Fruit fly (Drosophila melanogaster) whole organism, embryonic: ENCODE data around the gene Wwox.

Experiments
- CG12155 ChIP-seq: fragments of 200-800 bp; sonication (Bioruptor generic); optimal IDR thresholded peaks from 3 replicates; lab custom pipeline; 2016; ENCODE audit warnings: missing biosample characterization, missing genetic modification characterization
- CG12236 ChIP-seq: fragments of 200-800 bp; sonication (Bioruptor generic); optimal IDR thresholded peaks from 2 replicates; lab custom pipeline; 2016; ENCODE audit warnings: missing biosample characterization, missing genetic modification characterization
- CG1233 ChIP-seq: fragments of 200-800 bp; sonication (Bioruptor generic); optimal IDR thresholded peaks from 4 replicates; lab custom pipeline; 2018; ENCODE audit warnings: missing biosample characterization, mild to moderate bottlenecking, missing genetic modification characterization
- CG12391 ChIP-seq: fragments of 200-800 bp; sonication (Bioruptor generic); optimal IDR thresholded peaks from 3 replicates; lab custom pipeline; 2018; ENCODE audit warnings: missing biosample characterization, mild to moderate bottlenecking, missing genetic modification characterization, moderate library complexity
- CG12942 ChIP-seq: fragments of 200-800 bp; sonication (Bioruptor generic); optimal IDR thresholded peaks from 3 replicates; lab custom pipeline; 2016; ENCODE audit warnings: missing biosample characterization, missing genetic modification characterization
- CG13123 ChIP-seq: fragments of 200-800 bp; sonication (Bioruptor generic); optimal IDR thresholded peaks from 2 replicates; lab custom pipeline; 2016; ENCODE audit warnings: missing biosample characterization, missing genetic modification characterization
- CG13424 ChIP-seq: fragments of 200-800 bp; sonication (Bioruptor generic); optimal IDR thresholded peaks from 2 replicates; lab custom pipeline; 2019; ENCODE audit warnings: missing biosample characterization, mild to moderate bottlenecking, missing genetic modification characterization, moderate library complexity
- CG16779 ChIP-seq: fragments of 200-800 bp; sonication (Bioruptor generic); IDR thresholded peaks from 2 replicates; pipeline ENCODE4 v1.3.6; 2022; ENCODE audit warnings: missing biosample characterization, missing genetic modification characterization
- CG17359 ChIP-seq: fragments of 200-800 bp; sonication (Bioruptor generic); optimal IDR thresholded peaks from 3 replicates; lab custom pipeline; 2018; ENCODE audit warnings: missing biosample characterization, mild to moderate bottlenecking, missing genetic modification characterization, moderate library complexity
- CG17361 ChIP-seq: fragments of 200-800 bp; sonication (Bioruptor generic); IDR thresholded peaks from 3 replicates; pipeline ENCODE4 v1.3.6; 2022; ENCODE audit warnings: missing biosample characterization, missing genetic modification characterization
- CG17829 ChIP-seq: fragments of 200-800 bp; optimal IDR thresholded peaks from 2 replicates; lab custom pipeline; 2019; ENCODE audit warnings: missing biosample characterization, mild to moderate bottlenecking, missing genetic modification characterization, moderate library complexity
- CG17912 ChIP-seq: fragments of 200-800 bp; sonication (Bioruptor generic); optimal IDR thresholded peaks from 2 replicates; lab custom pipeline; 2018; ENCODE audit warnings: missing biosample characterization, mild to moderate bottlenecking, missing genetic modification characterization
- CG2129 ChIP-seq: fragments of 200-800 bp; sonication (Bioruptor generic); IDR thresholded peaks from 2 replicates; pipeline ENCODE4 v1.3.6; 2022; ENCODE audit warnings: missing biosample characterization, missing genetic modification characterization; ENCODE audit not compliant: partially characterized antibody
- CG2202 ChIP-seq: fragments of 200-800 bp; sonication (Bioruptor generic); optimal IDR thresholded peaks from 2 replicates; lab custom pipeline; 2018; ENCODE audit warnings: missing biosample characterization, mild to moderate bottlenecking, missing genetic modification characterization
- CG2678 ChIP-seq: fragments of 200-800 bp; sonication (Bioruptor generic); optimal IDR thresholded peaks from 3 replicates; lab custom pipeline; 2019; ENCODE audit warnings: missing biosample characterization, mild to moderate bottlenecking, missing genetic modification characterization, moderate library complexity
- CG31441 ChIP-seq: fragments of 200-800 bp; sonication (Bioruptor generic); IDR thresholded peaks from 2 replicates; pipeline ENCODE4 v1.3.6; 2022; ENCODE audit warnings: missing biosample characterization, missing genetic modification characterization
- CG32532 ChIP-seq: fragments of 200-800 bp; sonication (Bioruptor generic); IDR thresholded peaks from 2 replicates; pipeline ENCODE4 v1.3.6; 2022; ENCODE audit warnings: missing biosample characterization, missing genetic modification characterization
- CG32772 ChIP-seq: fragments of 200-800 bp; sonication (Bioruptor generic); IDR thresholded peaks from 2 replicates; pipeline ENCODE4 v1.3.6; 2022; ENCODE audit warnings: missing biosample characterization, missing genetic modification characterization
- CG3847 ChIP-seq: fragments of 200-800 bp; sonication (Bioruptor generic); IDR thresholded peaks from 2 replicates; pipeline ENCODE4 v1.3.6; 2022; ENCODE audit warnings: missing biosample characterization, missing genetic modification characterization
- CG3995 ChIP-seq: fragments of 200-800 bp; sonication (Bioruptor generic); optimal IDR thresholded peaks from 3 replicates; lab custom pipeline; 2016; ENCODE audit warnings: missing biosample characterization, missing genetic modification characterization
- CG5245 ChIP-seq: fragments of 200-800 bp; sonication (Bioruptor generic); optimal IDR thresholded peaks from 3 replicates; lab custom pipeline; 2016; ENCODE audit warnings: missing biosample characterization, missing genetic modification characterization
- CG7745 ChIP-seq: fragments of 200-800 bp; sonication (Bioruptor generic); optimal IDR thresholded peaks from 2 replicates; lab custom pipeline; 2018; ENCODE audit warnings: missing biosample characterization, mild to moderate bottlenecking, missing genetic modification characterization, moderate library complexity
- CG8388 ChIP-seq: fragments of 200-800 bp; sonication (Bioruptor generic); optimal IDR thresholded peaks from 2 replicates; lab custom pipeline; 2019; ENCODE audit warnings: missing biosample characterization, mild to moderate bottlenecking, missing genetic modification characterization, moderate library complexity
- ERR ChIP-seq: fragments of 200-800 bp; sonication (Bioruptor generic); optimal IDR thresholded peaks from 2 replicates; lab custom pipeline; 2016; ENCODE audit warnings: missing biosample characterization, missing genetic modification characterization
- GATAe ChIP-seq: fragments of 200-800 bp; sonication (Bioruptor generic); conservative IDR thresholded peaks from 2 replicates; pipeline ENCODE4 v1.3.6; 2022; ENCODE audit warnings: missing biosample characterization, missing genetic modification characterization
- Hand ChIP-seq: fragments of 200-800 bp; sonication (Bioruptor generic); optimal IDR thresholded peaks from 2 replicates; lab custom pipeline; 2017; ENCODE audit warnings: mild to moderate bottlenecking, missing biosample characterization, missing genetic modification reagents, missing genetic modification characterization
- Rx ChIP-seq: fragments of 200-800 bp; sonication (Bioruptor generic); IDR thresholded peaks from 2 replicates; pipeline ENCODE4 v1.3.6; 2022; ENCODE audit warnings: missing biosample characterization, missing genetic modification characterization
- Scr ChIP-seq: fragments of 200-800 bp; sonication (Bioruptor generic); IDR thresholded peaks from 2 replicates; pipeline ENCODE4 v1.3.6; 2022; ENCODE audit warnings: missing biosample characterization, missing genetic modification characterization; ENCODE audit not compliant: partially characterized antibody
- Sin3A ChIP-seq: fragments of >200 bp; optimal IDR thresholded peaks from 2 replicates; lab custom pipeline; 2018
- Sry-δ ChIP-seq: fragments of 200-800 bp; sonication (Bioruptor generic); optimal IDR thresholded peaks from 2 replicates; lab custom pipeline; 2016; ENCODE audit warnings: missing biosample characterization, missing genetic modification characterization
- Trl ChIP-seq, 3 experiments: fragments of >200 bp in 2 of 3; fragments of 200-800 bp in 1 of 3; sonication (Bioruptor generic) in 1 of 3; optimal IDR thresholded peaks; 2 replicates in 1 of 3; 3 replicates in 2 of 3; lab custom pipeline; 2016 to 2017; ENCODE audit warnings: missing biosample characterization in 1 of 3, missing genetic modification characterization in 1 of 3
- Xrp1 ChIP-seq: fragments of 200-800 bp; sonication (Bioruptor generic); IDR thresholded peaks from 2 replicates; pipeline ENCODE4 v1.3.6; 2022; ENCODE audit warnings: missing biosample characterization, missing genetic modification characterization
- aop ChIP-seq: fragments of 200-800 bp; sonication (Bioruptor generic); IDR thresholded peaks from 2 replicates; pipeline ENCODE4 v1.3.6; 2022; ENCODE audit warnings: missing biosample characterization, missing genetic modification characterization
- ara ChIP-seq: fragments of 200-800 bp; sonication (Bioruptor generic); IDR thresholded peaks from 2 replicates; pipeline ENCODE4 v1.3.6; 2022; ENCODE audit warnings: missing biosample characterization, missing genetic modification characterization
- bbx ChIP-seq: fragments of 200-800 bp; sonication (Bioruptor generic); IDR thresholded peaks from 2 replicates; pipeline ENCODE4 v1.3.6; 2022; ENCODE audit warnings: missing biosample characterization, missing genetic modification characterization; ENCODE audit not compliant: partially characterized antibody
- bigmax ChIP-seq: fragments of 200-800 bp; sonication (Bioruptor generic); optimal IDR thresholded peaks from 2 replicates; lab custom pipeline; 2018; ENCODE audit warnings: missing biosample characterization, mild to moderate bottlenecking, missing genetic modification characterization
- cas ChIP-seq: fragments of 200-800 bp; sonication (Bioruptor generic); IDR thresholded peaks from 2 replicates; pipeline ENCODE4 v1.3.6; 2022; ENCODE audit warnings: missing biosample characterization, missing genetic modification characterization
- cwo ChIP-seq: fragments of 200-800 bp; sonication (Bioruptor generic); optimal IDR thresholded peaks from 3 replicates; lab custom pipeline; 2017; ENCODE audit warnings: missing biosample characterization, missing genetic modification characterization, mild to moderate bottlenecking, moderate library complexity, missing genetic modification reagents
- dpn ChIP-seq, 2 experiments: fragments of 200-800 bp; sonication (Bioruptor generic); optimal IDR thresholded peaks; 3 replicates each; lab custom pipeline; 2016; ENCODE audit warnings: missing biosample characterization in 2 of 2, missing genetic modification characterization in 2 of 2
- esg ChIP-seq: fragments of 200-800 bp; sonication (Bioruptor generic); conservative IDR thresholded peaks from 2 replicates; pipeline ENCODE4 v1.3.6; 2022; ENCODE audit warnings: missing biosample characterization, missing genetic modification characterization
- grau ChIP-seq: fragments of 200-800 bp; optimal IDR thresholded peaks from 3 replicates; lab custom pipeline; 2019; ENCODE audit warnings: missing biosample characterization, mild to moderate bottlenecking, missing genetic modification characterization, moderate library complexity
- ham ChIP-seq: fragments of 200-800 bp; sonication (Bioruptor generic); IDR thresholded peaks from 2 replicates; pipeline ENCODE4 v1.3.6; 2022; ENCODE audit warnings: missing biosample characterization, missing genetic modification characterization
- ken ChIP-seq: fragments of 200-800 bp; sonication (Bioruptor generic); IDR thresholded peaks from 3 replicates; pipeline ENCODE4 v1.3.6; 2022; ENCODE audit warnings: missing biosample characterization, missing genetic modification characterization
- klu ChIP-seq: fragments of 200-800 bp; sonication (Bioruptor generic); IDR thresholded peaks from 2 replicates; pipeline ENCODE4 v1.3.6; 2022; ENCODE audit warnings: missing biosample characterization, missing genetic modification characterization
- lab ChIP-seq: fragments of 200-800 bp; sonication (Bioruptor generic); optimal IDR thresholded peaks from 3 replicates; lab custom pipeline; 2017; ENCODE audit warnings: missing biosample characterization, missing genetic modification characterization, mild to moderate bottlenecking, moderate library complexity, missing genetic modification reagents
- lmd ChIP-seq: fragments of 200-800 bp; sonication (Bioruptor generic); IDR thresholded peaks from 2 replicates; pipeline ENCODE4 v1.3.6; 2022; ENCODE audit warnings: missing biosample characterization, missing genetic modification characterization
- sens ChIP-seq: fragments of 200-800 bp; sonication (Bioruptor generic); peaks from one replicate; lab custom pipeline; 2016; ENCODE audit warnings: missing biosample characterization, missing genetic modification characterization
- slp2 ChIP-seq: fragments of 200-800 bp; sonication (Bioruptor generic); optimal IDR thresholded peaks from 2 replicates; lab custom pipeline; 2016; ENCODE audit warnings: missing biosample characterization, missing genetic modification characterization
- stc ChIP-seq: fragments of 200-800 bp; sonication (Bioruptor generic); IDR thresholded peaks from 2 replicates; pipeline ENCODE4 v1.3.6; 2022; ENCODE audit warnings: missing biosample characterization, missing genetic modification characterization
- tup ChIP-seq: fragments of 200-800 bp; sonication (Bioruptor generic); optimal IDR thresholded peaks from 2 replicates; lab custom pipeline; 2016; ENCODE audit warnings: missing biosample characterization, mild to moderate bottlenecking, missing genetic modification characterization, moderate library complexity

The Wwox gene

dm6 chr2L:8042645-8043281 is 38.7 kb upstream of the Wwox start, which contains the start of gene RpL36A (continued):
- TF ChIP-seq GATAe (GFP tag; lab: Robert Waterston, UW) (0 out of 2 replicates have a peak, but pooled peaks have one; percentile 13), CG32772 (GFP tag; lab: Robert Waterston, UW) (peak; percentile 33; the same call in 1 of the 2 replicates), CG2678 (tag; lab: Kevin White, UChicago) (no peak), CG8388 (GFP tag; lab: Kevin White, UChicago) (peak; percentile 30), slp2 (peak; percentile 33), Sry-δ (GFP tag; lab: Kevin White, UChicago) (peak; percentile 94), cas (GFP tag; lab: Robert Waterston, UW) (no peak), aop (GFP tag; lab: Robert Waterston, UW) (no peak), Hand (GFP tag; lab: Kevin White, UChicago) (peak; percentile 57), CG2129 (GFP tag; lab: Robert Waterston, UW) (peak; percentile 75), CG17359 (tag; lab: Kevin White, UChicago) (peak; percentile 45), ken (peak; percentile 69), lmd (GFP tag; lab: Robert Waterston, UW) (peak; percentile 43; the same call in 1 of the 2 replicates), CG12236 (GFP tag; lab: Kevin White, UChicago) (peak; percentile 48), ham (GFP tag; lab: Robert Waterston, UW) (no peak), CG17361 (GFP tag; lab: Robert Waterston, UW) (no peak; the same call in 2 of the 3 replicates), CG13424 (tag; lab: Kevin White, UChicago) (peak; percentile 40), CG7745 (tag; lab: Kevin White, UChicago) (peak; percentile 34), dpn (GFP tag; optimal IDR thresholded peaks at IDR 0.05; lab: Kevin White, UChicago) (peak; percentile 18 to 60), bbx (peak; percentile 94), CG3995 (GFP tag; lab: Kevin White, UChicago) (peak; percentile 90), CG12942 (no peak), CG2202 (tag; lab: Kevin White, UChicago) (peak; percentile 36), CG1233 (GFP tag; lab: Kevin White, UChicago) (peak; percentile 4), CG17912 (GFP tag; lab: Kevin White, UChicago) (peak; percentile 72), esg (no peak), grau (tag; lab: Kevin White, UChicago) (peak; percentile 60), CG5245 (GFP tag; lab: Kevin White, UChicago) (no peak), Sin3A (lab: Kevin White, UChicago) (peak; percentile 3), ara (GFP tag; lab: Robert Waterston, UW) (0 out of 2 replicates have a peak, but pooled peaks have one; percentile 16), klu (GFP tag; lab: Robert Waterston, UW) (no peak), cwo (GFP tag; lab: Kevin White, UChicago) (no peak), Trl (optimal IDR thresholded peaks at IDR 0.05; lab: Kevin White, UChicago) (no peak), Trl (GFP tag; optimal IDR thresholded peaks at IDR 0.05; lab: Kevin White, UChicago) (peak; percentile 27), CG12155 (GFP tag; lab: Kevin White, UChicago) (no peak), CG3847 (GFP tag; lab: Robert Waterston, UW) (peak; percentile 50), sens (peak; percentile 82), Xrp1 (GFP tag; lab: Robert Waterston, UW) (peak; percentile 12; the same call in 1 of the 2 replicates), CG13123 (no peak), CG16779 (GFP tag; lab: Robert Waterston, UW) (no peak), ERR (GFP tag; lab: Kevin White, UChicago) (peak; percentile 37), CG32532 (GFP tag; lab: Robert Waterston, UW) (peak; percentile 66), lab (peak; percentile 77), CG31441 (GFP tag; lab: Robert Waterston, UW) (no peak; the same call in none of the 2 replicates), CG12391 (tag; lab: Kevin White, UChicago) (peak; percentile 69), stc (GFP tag; lab: Robert Waterston, UW) (peak; percentile 45), CG17829 (peak; percentile 10), Scr (GFP tag; lab: Robert Waterston, UW) (peak; percentile 87), Rx (GFP tag; lab: Robert Waterston, UW) (no peak), bigmax (GFP tag; lab: Kevin White, UChicago) (peak; percentile 4), tup (GFP tag; lab: Kevin White, UChicago) (no peak)
